Fruit fly (Drosophila melanogaster) whole organism, embryonic: ENCODE measurements around the gene Rfx.

Experiments used
- CG14710 ChIP-seq: fragments of 200-800 bp; sonication (Bioruptor generic); optimal IDR thresholded peaks from 3 replicates; lab custom pipeline; 2019; ENCODE audit warnings: missing biosample characterization, mild to moderate bottlenecking, missing genetic modification characterization, moderate library complexity
- CG3726 ChIP-seq: fragments of 200-800 bp; sonication (Bioruptor generic); IDR thresholded peaks from 3 replicates; pipeline ENCODE4, ENCODE4 v1.3.6; 2022; ENCODE audit warnings: missing biosample characterization, missing genetic modification characterization

DNA sequence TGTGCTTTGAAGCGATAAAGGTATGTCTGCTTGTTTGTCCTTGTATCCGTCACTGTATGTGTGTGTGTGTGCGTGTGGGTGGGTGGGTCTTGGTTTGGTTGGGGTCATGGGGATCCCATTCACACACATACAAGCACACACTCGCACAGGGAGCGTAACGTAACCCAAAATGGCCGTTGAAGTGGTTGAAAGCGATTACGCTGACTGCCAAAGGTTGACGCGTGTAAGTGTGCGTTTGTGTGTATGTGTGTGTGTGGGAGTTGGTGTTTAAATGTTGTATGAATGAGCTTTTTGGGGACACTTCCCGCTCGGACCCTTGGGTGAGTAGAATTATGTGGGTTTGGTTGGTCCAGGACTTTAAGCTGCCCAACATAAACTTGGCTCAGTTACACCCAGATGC, 43.3 kb upstream of the Rfx start:
- no peak for TF ChIP-seq CG3726 (GFP tag; lab: Robert Waterston, UW)
- TF ChIP-seq CG14710 (tag; lab: Kevin White, UChicago): no peak
